Worm (Caenorhabditis elegans) whole organism, dauer: ENCODE data around the gene srbc-48.
"Not testable (repeated sequence)": the region's sequence is repeated elsewhere in the genome, so short reads cannot be mapped to it uniquely, and the experiment has no call there.

Experiments used
- unc-62 ChIP-seq: sonication (generic microtip); optimal IDR thresholded peaks from 2 replicates; lab custom pipeline; 2017; ENCODE audit warnings: missing biosample characterization, missing genetic modification reagents, missing genetic modification characterization

The srbc-48 gene

DNA sequence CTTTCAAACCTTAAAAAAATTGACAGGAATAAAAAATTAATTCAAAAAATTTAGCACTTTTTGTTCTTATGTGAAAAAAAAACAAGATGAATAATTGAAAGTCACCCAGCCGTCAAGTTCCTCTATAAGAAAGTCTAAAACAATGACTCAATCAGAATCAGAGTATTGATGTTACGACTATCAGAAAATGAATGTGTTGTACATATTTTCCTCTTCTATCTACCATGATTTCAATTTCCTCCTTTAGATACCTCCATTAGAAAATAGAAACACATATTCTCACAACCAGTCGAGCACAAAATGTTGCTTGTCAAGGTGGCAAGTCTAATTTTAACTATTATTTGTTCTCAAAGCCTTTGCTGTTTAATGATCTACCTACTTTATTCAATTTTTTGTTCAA, at the start of gene srbc-48:
Gene srbc-48, plus strand, starts transcription at position 301 of the 400 bp plus-strand sequence.
- no peak for TF ChIP-seq unc-62

DNA sequence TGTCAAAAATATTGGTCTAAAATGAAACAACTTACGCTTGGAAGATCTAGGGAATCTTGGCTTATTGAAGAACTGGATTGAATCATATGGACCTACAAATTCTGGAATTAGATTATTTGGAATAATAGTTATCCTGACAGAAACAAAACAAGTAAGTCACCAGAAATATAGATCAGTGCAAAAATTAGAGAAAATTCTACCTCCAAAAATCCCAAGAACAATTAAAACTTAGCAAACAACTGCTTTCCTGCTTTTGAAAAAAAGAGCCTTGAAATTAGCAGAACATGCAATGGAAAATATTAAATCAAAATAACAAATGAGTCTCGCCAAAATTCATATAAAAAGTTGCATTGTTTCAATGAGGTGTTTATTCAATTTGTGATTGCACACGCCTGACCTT, 46.9 kb upstream of the srbc-48 start, which contains the start of gene nhr-60:
Gene nhr-60, minus strand, starts transcription at position 101 of the 400 bp plus-strand sequence.
- no peak for TF ChIP-seq unc-62

DNA sequence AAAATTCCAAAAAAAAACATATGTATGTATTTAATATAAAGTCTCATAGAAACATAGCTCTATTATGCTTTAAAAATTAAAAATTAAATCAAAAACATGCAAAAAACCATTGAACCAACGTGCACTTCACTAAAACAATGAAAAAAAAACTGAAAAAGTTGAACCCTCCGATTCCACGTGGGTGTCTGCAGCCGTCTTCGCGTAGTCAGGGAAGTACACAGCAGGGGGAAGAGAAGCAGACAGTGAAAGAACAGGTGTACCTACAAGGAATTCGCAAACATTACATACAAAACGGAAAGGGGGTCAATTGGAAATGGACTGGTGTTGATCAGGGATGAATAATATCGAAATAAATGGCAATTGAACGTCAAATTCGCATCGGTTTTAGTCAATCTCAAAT, 46.1 kb upstream of the srbc-48 start:
- no peak for TF ChIP-seq unc-62

DNA sequence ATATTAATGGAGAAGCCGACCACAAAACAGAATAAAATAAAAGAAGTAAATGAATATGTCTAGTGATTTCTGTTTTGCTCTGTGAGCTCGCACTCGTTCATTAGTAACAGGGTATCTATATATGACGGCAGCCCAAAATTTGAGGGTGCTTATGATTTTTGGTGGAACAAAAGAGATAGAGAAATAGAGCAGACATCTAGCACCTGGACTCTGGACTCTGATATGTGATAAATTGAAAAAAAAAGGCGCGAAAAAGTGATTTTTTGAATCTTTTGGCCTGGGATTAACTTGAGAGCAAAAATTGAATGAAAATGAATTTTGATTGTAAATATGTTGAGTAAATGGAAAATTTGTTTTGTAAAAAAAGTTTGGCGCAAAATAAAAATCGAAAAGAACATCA, 43.4 kb upstream of the srbc-48 start, which contains the start of gene nhr-283:
Gene nhr-283, minus strand, starts transcription at position 101 of the 400 bp plus-strand sequence.
- TF ChIP-seq unc-62, result no peak

DNA sequence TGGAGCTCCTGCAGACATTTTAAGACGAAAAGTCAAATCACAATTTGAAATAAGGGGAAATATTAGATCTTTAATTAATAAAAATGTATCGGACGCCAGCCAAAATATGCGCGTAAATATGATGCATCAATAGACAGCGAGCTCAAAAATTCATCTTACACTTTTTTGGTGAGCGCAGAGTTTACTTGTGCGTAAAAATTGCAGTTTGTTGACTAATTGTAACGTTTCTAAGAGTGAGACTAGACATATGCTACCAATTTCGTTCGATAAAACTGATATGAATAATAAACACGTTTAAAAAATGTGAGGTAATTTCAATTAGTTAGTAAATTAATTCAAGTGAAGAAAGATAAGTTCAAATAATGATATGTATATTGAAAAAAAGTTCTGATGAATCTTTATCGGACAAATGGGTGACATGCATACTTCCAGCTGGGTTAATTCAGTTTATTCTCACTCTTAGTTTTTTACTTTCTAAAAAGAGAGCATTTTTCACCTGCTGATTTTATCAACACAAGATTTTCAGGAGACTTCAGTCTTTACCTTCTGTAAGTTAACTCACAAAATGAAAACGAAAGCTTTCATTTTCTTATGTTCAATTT, 40.9 kb upstream of the srbc-48 start, which contains the start of the genes nhr-285 and irld-52:
Gene nhr-285, minus strand, starts transcription at position 101 of the 602 bp plus-strand sequence.
Gene irld-52, plus strand, starts transcription at position 552 of the 602 bp plus-strand sequence.
- no peak for TF ChIP-seq unc-62

DNA sequence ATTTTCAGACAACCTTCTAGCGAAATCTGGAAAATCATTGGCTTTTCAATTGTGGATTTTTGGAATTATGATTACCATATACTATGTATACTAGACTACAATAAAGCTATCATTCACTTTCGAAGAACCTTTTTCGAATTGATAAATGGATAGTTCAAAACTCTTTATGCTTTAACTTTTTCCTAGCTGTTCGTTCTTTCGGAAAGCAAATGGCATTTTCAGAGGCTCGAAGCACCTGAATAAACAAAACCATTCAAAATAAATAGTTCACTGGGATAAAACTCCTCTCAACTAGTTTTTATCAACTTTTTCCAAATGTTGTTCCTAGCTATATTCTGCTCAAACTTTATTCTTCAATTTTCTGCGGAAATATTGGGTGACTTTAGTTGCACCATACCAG, 39.0 kb upstream of the srbc-48 start, which contains the start of gene T26E4.2:
Gene T26E4.2, plus strand, starts transcription at position 301 of the 400 bp plus-strand sequence.
- TF ChIP-seq unc-62, result no peak

DNA sequence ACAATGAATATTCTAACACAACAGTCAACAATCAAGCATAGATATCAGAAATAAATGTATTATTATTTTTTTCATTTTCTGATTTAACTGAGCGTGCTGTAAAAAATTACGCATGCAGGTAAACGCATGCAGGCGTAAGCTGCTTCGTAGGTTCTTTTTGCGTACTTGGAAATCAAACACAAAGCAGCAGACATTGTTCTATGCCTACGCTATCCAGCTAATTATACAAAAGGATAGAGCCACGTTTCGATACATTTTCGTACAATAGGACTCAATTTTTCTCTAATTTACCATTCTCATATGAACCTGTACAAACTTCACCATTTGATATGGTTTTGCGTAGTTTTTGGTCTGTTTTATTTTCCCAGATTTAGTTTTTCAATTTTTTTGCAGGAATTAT, 37.6 kb upstream of the srbc-48 start, which contains the start of gene T26E4.3:
Gene T26E4.3, plus strand, starts transcription at position 301 of the 400 bp plus-strand sequence.
- TF ChIP-seq unc-62, result no peak

DNA sequence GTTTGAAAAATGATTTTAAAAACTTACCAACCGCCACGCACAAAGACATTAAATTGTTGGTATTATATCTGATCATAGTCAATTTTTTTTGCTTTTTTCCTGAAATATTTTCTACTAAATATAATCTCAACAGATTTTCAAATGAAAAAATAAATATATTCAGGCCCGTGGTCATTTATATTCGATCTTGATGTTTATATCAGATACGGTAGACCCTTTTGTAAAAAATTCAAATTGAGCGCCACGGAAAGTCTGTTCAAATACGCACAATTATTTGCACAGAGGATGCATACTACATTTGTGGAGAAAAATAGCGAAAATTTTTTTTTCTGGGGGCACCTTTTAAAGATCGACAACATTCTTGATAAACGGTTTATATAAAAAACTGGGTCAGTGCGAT, 27.7 kb upstream of the srbc-48 start, which contains the start of gene T26E4.4:
Gene T26E4.4, minus strand, starts transcription at position 101 of the 400 bp plus-strand sequence.
- TF ChIP-seq unc-62, result no peak

DNA sequence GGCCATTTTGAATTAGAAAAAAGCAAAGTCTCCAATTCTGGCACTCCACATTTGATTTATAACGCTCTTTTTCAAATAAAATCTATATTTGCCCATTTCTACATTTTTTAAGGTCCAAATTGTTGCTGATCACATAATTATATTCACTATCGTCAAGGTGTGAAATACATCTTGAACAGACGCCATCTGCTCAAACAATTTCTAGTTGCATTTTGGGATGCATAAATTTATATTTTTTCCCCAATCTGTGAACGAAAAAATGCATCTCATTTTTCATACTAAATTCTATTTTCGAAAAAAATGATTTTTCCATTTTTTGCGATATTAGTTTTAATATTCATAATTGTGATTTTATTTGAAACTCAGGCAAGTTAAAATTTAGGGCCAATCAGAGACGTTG, 26.8 kb upstream of the srbc-48 start, which contains the start of gene T26E4.7:
Gene T26E4.7, plus strand, starts transcription at position 301 of the 400 bp plus-strand sequence.
- TF ChIP-seq unc-62, result no peak

DNA sequence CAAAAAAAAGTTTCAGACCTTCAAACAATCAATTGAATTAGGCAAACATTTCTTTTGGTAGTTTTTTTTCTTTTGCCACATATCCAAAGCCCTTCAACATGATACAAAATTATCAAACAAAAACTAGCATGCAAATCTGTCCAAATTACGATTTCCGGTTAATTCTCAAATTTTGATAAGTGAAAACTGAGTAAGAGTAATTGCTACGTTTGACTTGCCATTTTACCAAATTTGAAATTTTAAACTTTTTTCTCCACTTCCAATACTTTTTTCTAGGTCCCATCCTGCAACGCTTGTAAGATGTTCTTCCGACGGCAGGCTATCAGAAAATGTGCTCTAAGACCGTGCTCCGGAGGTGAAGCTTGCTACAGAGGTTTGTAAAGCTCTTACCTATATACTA, 24.0 kb upstream of the srbc-48 start, which contains the start of gene nhr-223:
Gene nhr-223, plus strand, starts transcription at position 301 of the 400 bp plus-strand sequence.
- TF ChIP-seq unc-62, result no peak

DNA sequence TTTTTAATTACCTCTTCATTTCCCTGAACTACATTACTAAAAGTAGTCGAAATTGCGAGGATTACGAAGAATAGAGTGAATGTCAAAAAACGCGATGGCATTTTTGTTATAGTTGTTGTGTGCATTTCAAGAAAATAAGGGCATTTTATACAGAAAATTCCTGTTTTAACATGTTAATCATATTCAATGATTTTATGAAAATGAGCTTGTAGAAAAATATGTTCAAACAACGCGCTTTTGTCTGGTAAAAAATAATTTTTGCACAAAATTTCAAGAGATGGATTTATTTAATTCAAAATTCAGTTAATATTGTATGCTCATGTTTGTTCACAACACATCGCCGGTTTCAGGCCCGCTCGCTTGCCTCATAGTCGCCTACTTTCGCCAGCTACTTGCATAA, 22.0 kb upstream of the srbc-48 start, which contains the start of gene T26E4.10:
Gene T26E4.10, minus strand, starts transcription at position 101 of the 400 bp plus-strand sequence.
- TF ChIP-seq unc-62, result no peak

DNA sequence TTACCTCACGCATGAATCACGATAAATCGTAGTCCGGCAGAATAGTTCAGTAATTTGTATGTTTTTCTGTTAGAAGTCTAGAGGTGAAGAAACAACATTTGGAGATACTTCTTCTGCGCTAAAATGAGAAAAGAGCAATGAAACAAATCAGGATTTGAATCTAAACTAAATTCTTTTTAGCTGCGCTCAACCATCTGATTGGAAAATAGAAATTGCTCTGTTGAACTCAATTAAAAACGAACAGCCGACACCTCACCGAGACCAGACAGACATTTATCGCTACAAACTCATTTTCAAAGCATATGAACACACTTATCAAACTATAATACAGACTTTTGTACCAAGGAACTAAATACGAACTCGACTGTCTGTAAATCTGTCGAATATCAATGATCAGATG, 17.5 kb upstream of the srbc-48 start, which contains the start of gene T26E4.9:
Gene T26E4.9, minus strand, starts transcription at position 101 of the 400 bp plus-strand sequence.
- not testable (repeated sequence) for TF ChIP-seq unc-62

DNA sequence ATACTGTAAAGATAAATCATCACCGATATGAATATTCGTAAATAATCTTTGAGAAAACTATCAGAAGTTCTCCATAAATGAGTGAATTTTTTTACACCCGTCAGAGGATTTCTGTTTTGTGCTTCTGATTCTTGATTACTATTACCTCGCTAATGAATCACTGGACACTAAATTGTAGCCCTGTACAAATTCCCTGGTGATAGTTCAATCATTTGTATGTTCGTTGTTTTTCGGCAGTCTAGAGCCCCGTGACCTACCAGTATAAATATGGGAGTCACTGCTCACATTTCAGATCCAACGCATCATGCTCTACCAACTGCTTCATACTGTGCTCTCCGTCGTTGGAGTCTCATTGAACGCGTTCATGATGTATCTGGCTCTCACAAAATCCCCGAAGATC, 17.0 kb upstream of the srbc-48 start, which contains the start of gene srd-27:
Gene srd-27, plus strand, starts transcription at position 301 of the 400 bp plus-strand sequence.
- TF ChIP-seq unc-62, result not testable (repeated sequence)

DNA sequence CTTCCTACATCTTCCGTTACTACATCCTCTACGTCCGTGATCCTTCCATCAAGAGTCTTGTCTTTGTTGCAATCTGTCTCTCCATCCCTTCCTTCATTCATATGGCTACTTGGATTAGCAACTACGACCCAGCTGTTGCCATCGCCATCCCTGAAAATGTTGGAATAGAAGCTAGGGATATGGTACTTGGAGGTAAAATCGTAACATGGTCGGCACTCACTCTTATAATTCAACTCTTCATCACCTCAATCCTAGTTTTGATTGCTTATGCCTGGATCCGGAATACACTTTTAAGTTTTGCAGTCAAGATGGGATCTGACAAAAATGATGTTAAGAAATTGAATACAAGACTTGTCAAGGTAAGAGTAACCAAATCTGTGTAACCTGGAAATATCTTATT, 16.3 kb upstream of the srbc-48 start, which contains the start of gene T26E4.18:
Gene T26E4.18, minus strand, starts transcription at position 101 of the 400 bp plus-strand sequence.
- TF ChIP-seq unc-62, result not testable (repeated sequence)

DNA sequence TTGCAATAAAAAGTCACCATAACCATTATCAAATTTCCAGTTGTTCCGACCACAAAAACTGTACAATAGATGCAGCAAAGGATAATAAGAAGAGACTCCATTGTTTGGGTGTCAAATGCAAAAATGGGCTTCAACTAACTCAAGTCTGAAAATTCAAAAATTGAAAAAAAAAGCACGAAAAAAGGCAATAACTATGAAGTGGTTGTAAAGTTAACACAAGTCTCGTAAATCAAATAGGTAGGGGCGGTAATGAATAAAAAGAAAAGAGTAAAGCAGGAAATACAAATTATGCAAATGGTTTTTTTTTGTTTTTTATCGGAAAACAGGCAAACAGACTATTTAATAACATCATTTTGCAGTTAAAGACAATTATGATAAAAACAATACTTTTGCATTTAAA, 12.7 kb upstream of the srbc-48 start, which contains the start of gene srsx-38:
Gene srsx-38, minus strand, starts transcription at position 101 of the 400 bp plus-strand sequence.
- not testable (repeated sequence) for TF ChIP-seq unc-62

DNA sequence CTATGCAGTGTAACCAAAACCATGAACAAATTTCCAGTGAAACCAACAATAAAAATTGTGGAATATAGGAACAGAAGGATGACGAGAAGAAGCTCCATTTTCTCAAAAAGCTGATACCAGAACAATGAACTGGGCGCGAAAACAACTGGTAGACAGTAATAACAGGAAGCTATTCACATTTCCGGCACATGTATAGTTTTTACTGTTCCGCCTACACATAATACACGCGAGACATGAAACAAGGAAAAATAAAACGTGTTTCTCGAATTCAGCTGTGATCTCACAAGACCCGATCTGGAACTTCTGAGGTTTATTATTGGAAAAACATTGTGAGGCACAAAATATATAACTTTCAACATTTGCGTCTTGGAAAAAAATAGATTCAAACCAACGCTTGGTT, 10.5 kb upstream of the srbc-48 start, which contains the start of gene srsx-36:
Gene srsx-36, minus strand, starts transcription at position 101 of the 400 bp plus-strand sequence.
- no peak for TF ChIP-seq unc-62

DNA sequence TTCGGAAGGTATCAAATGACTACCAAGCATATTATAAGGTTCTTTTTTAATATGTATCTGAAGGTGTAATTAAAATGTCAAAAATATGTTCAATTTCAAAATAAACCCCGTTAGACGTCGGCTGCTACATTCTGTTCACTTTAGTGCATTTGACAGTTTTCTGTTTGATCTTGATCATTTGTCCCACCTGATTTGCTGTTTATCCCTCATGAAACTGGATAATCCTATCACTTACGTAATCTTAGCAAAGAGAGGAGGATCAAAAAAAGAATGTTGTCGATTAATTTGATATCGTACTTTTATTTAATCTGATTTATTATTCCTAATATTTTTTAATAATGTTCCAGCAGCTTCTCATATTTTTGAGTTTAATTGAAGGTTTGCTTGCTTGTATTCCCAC, 9.6 kb upstream of the srbc-48 start, which contains the start of gene F54B8.1:
Gene F54B8.1, plus strand, starts transcription at position 301 of the 400 bp plus-strand sequence.
- TF ChIP-seq unc-62, result no peak
